Fruit fly (Drosophila melanogaster): ENCODE data around the gene Anp.

Gene Anp

DNA sequence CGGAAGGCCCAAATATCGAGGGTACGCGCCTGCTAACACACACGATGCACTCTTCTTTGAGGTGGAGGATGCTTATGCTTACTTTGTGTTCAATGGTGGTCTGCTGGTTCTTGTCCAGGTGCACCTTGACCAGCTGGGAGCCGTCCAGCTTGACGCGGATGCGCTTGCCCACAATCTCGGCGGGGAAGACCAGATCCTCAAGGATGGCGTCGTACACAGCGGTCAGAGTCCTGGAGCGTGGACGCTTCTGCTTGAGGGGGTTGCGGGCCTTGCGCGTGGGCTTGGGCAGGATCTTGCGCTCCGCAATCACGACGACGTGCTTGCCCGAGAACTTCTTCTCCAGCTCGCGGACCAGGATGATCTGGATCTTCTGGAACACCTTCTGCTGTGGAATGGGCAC is 1.7 kb upstream of the Anp start:
- TF ChIP-seq CG8632 (GFP tag; optimal IDR thresholded peaks at IDR 0.05) = no peak
- no peak for TF ChIP-seq Blimp-1 (GFP tag; optimal IDR thresholded peaks at IDR 0.05)
- no peak for TF ChIP-seq dac (GFP tag; optimal IDR thresholded peaks at IDR 0.05)
- no peak for TF ChIP-seq Gug (GFP tag; IDR thresholded peaks at IDR 0.05)
- no peak for TF ChIP-seq fd59A (GFP tag; optimal IDR thresholded peaks at IDR 0.05)
- no peak for TF ChIP-seq dsx (GFP tag; optimal IDR thresholded peaks at IDR 0.05; ENCODE audit: poor library complexity, severe bottlenecking)
- TF ChIP-seq Hr38 (GFP tag; optimal IDR thresholded peaks at IDR 0.05) = no peak
- TF ChIP-seq CG3032 (tag; optimal IDR thresholded peaks at IDR 0.05) = no peak
- no peak for TF ChIP-seq fd85E (GFP tag; optimal IDR thresholded peaks at IDR 0.05)
- TF ChIP-seq Sox15 (GFP tag; optimal IDR thresholded peaks at IDR 0.05) = no peak
- TF ChIP-seq cyc (GFP tag; optimal IDR thresholded peaks at IDR 0.05) = no peak
- no peak for TF ChIP-seq esn (GFP tag; optimal IDR thresholded peaks at IDR 0.05)
- TF ChIP-seq Hr39 (GFP tag; optimal IDR thresholded peaks at IDR 0.05) = no peak
- TF ChIP-seq Ets21C (GFP tag; optimal IDR thresholded peaks at IDR 0.05) = no peak
- no peak for TF ChIP-seq salr (GFP tag; optimal IDR thresholded peaks at IDR 0.05)
- no peak for TF ChIP-seq Eip78C (GFP tag)
- TF ChIP-seq Sox14 (GFP tag; optimal IDR thresholded peaks at IDR 0.05) = no peak
- TF ChIP-seq CG6792 (GFP tag; optimal IDR thresholded peaks at IDR 0.05) = no peak

DNA sequence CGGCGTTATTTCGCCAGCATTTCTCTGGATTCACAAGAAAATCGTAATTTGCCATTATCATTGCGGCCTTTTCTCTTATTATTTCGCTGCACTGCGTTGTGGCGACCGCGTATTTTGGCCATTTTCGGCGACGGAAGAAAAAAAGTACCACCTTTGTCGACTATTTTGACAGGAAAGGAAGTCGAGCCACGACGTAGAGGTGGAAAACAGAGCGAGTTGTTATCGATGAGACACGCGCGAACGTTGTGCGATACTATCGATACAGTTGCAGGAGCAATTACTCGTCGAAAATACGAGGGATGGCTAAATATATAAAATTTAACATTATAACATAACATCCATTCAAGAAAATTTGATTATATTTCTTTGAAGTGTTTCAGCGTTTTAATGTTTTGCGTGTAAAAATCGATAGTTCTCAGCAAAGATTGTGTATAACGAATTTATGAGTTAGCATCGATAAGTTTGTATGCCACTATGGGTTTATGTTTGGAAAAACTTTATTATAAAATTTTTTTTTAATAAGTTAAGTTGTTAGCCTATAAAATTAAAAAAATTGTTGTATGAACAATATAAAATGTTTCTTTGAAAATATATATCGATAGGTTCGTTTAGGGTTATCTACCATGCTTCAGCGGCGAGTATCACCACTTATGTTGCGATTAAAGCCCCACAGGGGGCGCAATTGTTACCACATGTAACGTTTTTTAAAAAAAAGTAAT is 823 bp upstream of the Anp start, which contains the start of gene RpS7:
RpS7 (minus strand) TSS at position 255 of the 719 bp plus-strand sequence.
- TF ChIP-seq OdsH (GFP tag; optimal IDR thresholded peaks at IDR 0.05) = peak; percentile 54
- TF ChIP-seq Eip75B (GFP tag; optimal IDR thresholded peaks at IDR 0.05) = peak; percentile 37
- peak; percentile 59 for TF ChIP-seq Met (GFP tag; optimal IDR thresholded peaks at IDR 0.05)
- TF ChIP-seq CG1621 (tag; optimal IDR thresholded peaks at IDR 0.05) = peak; percentile 60
- TF ChIP-seq CG6792 (GFP tag; optimal IDR thresholded peaks at IDR 0.05) = peak; percentile 35
- TF ChIP-seq CG32006 (GFP tag; optimal IDR thresholded peaks at IDR 0.05) = no peak
- peak; percentile 79 for TF ChIP-seq eg (GFP tag; IDR thresholded peaks at IDR 0.05)
- TF ChIP-seq CG16779 (tag; optimal IDR thresholded peaks at IDR 0.05) = peak; percentile 70
- TF ChIP-seq topi (GFP tag; optimal IDR thresholded peaks at IDR 0.05) = peak; percentile 73
- TF ChIP-seq Sox102F (GFP tag; optimal IDR thresholded peaks at IDR 0.05) = peak; percentile 73
- TF ChIP-seq CG6163 (GFP tag; IDR thresholded peaks at IDR 0.05) = peak; percentile 69
- peak; percentile 84 for TF ChIP-seq svp (GFP tag)
- TF ChIP-seq CG10669 (GFP tag; optimal IDR thresholded peaks at IDR 0.05) = peak; percentile 63
- TF ChIP-seq CG3919 (GFP tag; optimal IDR thresholded peaks at IDR 0.05) = peak; percentile 80
- peak; percentile 61 for TF ChIP-seq CG8319 (GFP tag; optimal IDR thresholded peaks at IDR 0.05)
- TF ChIP-seq pdm3 (GFP tag; optimal IDR thresholded peaks at IDR 0.05) = peak; percentile 48
- peak; percentile 34 for TF ChIP-seq Hr39 (GFP tag; optimal IDR thresholded peaks at IDR 0.05)
- TF ChIP-seq CG6276 (GFP tag; optimal IDR thresholded peaks at IDR 0.05) = peak; percentile 39
- TF ChIP-seq esn (GFP tag; optimal IDR thresholded peaks at IDR 0.05) = peak; percentile 68
- TF ChIP-seq CG6808 (GFP tag; optimal IDR thresholded peaks at IDR 0.05) = peak; percentile 72
- no peak for TF ChIP-seq fd59A (GFP tag; optimal IDR thresholded peaks at IDR 0.05)
- TF ChIP-seq fkh (GFP tag; optimal IDR thresholded peaks at IDR 0.05) = peak; percentile 29
- no peak for TF ChIP-seq CG11294 (GFP tag; IDR thresholded peaks at IDR 0.05)
- TF ChIP-seq Hr4 (GFP tag; optimal IDR thresholded peaks at IDR 0.05) = peak; percentile 2
- TF ChIP-seq Gug (GFP tag; IDR thresholded peaks at IDR 0.05) = peak; percentile 61; the same call in 1 of the 2 replicates
- TF ChIP-seq dsx (GFP tag; optimal IDR thresholded peaks at IDR 0.05; ENCODE audit: poor library complexity, severe bottlenecking) = peak; percentile 17
- TF ChIP-seq Hr38 (GFP tag; optimal IDR thresholded peaks at IDR 0.05) = no peak
- TF ChIP-seq CG8632 (GFP tag; optimal IDR thresholded peaks at IDR 0.05) = peak; percentile 59
- TF ChIP-seq ss (GFP tag; optimal IDR thresholded peaks at IDR 0.05) = peak; percentile 75 to 80
- TF ChIP-seq acj6 (GFP tag; optimal IDR thresholded peaks at IDR 0.05) = peak; percentile 46
- peak; percentile 42 for TF ChIP-seq cyc (GFP tag; optimal IDR thresholded peaks at IDR 0.05)
- peak; percentile 43 for TF ChIP-seq CG11762 (GFP tag; optimal IDR thresholded peaks at IDR 0.05; ENCODE audit: insufficient read depth)
- no peak for TF ChIP-seq Sox15 (GFP tag; optimal IDR thresholded peaks at IDR 0.05)
- TF ChIP-seq CG7368 (GFP tag; optimal IDR thresholded peaks at IDR 0.05) = peak; percentile 78
- TF ChIP-seq fd85E (GFP tag; optimal IDR thresholded peaks at IDR 0.05) = peak; percentile 57
- TF ChIP-seq net (GFP tag; optimal IDR thresholded peaks at IDR 0.05) = peak; percentile 75
- peak; percentile 71 for TF ChIP-seq CG34406 (GFP tag; optimal IDR thresholded peaks at IDR 0.05)
- TF ChIP-seq Sox14 (GFP tag; optimal IDR thresholded peaks at IDR 0.05) = peak; percentile 30
- TF ChIP-seq Ets96B (tag; optimal IDR thresholded peaks at IDR 0.05) = peak; percentile 39
- peak; percentile 94 for TF ChIP-seq CG6854 (GFP tag; optimal IDR thresholded peaks at IDR 0.05)
- no peak for TF ChIP-seq Eip93F (GFP tag; optimal IDR thresholded peaks at IDR 0.05)
